Worm (Caenorhabditis elegans) whole organism, late embryonic: ENCODE results near the gene srd-4.

Experiments
- ceh-30 ChIP-seq: fragments of 150-350 bp; optimal IDR thresholded peaks from 2 replicates; lab custom pipeline; 2014; ENCODE audit warnings: missing biosample characterization, missing genetic modification characterization
- hlh-8 ChIP-seq: sonication (generic microtip); optimal IDR thresholded peaks from 2 replicates; lab custom pipeline; 2016; ENCODE audit warnings: missing genotype, missing genetic modification characterization, missing compliant biosample characterization
- lin-11 ChIP-seq: fragments of 200-800 bp; sonication (Bioruptor generic); optimal IDR thresholded peaks from 2 replicates; lab custom pipeline; 2018; ENCODE audit warnings: mild to moderate bottlenecking, missing genetic modification characterization, missing compliant biosample characterization
- tbx-2 ChIP-seq: sonication (generic microtip); optimal IDR thresholded peaks from 2 replicates; lab custom pipeline; 2016; ENCODE audit warnings: missing genetic modification characterization, missing compliant biosample characterization

DNA sequence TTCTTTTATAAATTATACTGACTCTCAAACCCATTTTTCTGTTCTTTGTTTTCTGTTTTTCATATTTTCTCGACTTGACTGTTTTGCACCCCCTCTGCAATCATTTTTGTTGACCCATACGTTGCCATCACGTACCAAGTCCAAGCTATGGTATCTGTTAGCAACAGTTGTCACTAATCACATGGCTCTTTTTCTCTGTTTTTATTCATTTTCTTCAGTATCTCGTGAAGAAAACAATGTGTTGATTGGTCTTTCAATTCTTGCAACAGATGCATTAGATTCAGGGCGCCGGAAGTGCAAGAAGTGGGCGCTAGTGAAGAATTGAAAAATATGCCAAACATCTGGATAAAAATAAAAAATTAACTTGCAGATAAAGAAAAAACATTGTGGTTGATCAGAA is 50.8 kb downstream of the srd-4 start:
- no peak for TF ChIP-seq tbx-2 (tag; lab: Kevin White, UChicago)
- TF ChIP-seq hlh-8 = no peak
- TF ChIP-seq ceh-30 = no peak
- no peak for TF ChIP-seq lin-11
